Fruit fly (Drosophila melanogaster) whole organism, wandering third instar larva: Measurements from ENCODE around the gene CG10064.

Source experiments
- Abd-B ChIP-seq: fragments of >200 bp; optimal IDR thresholded peaks from 2 replicates; lab custom pipeline; 2017; ENCODE audit warnings: missing biosample characterization, missing genetic modification characterization
- CrebA ChIP-seq: fragments of 200-800 bp; sonication (Bioruptor generic); optimal IDR thresholded peaks from 2 replicates; lab custom pipeline; 2016; ENCODE audit warnings: missing biosample characterization, mild to moderate bottlenecking, missing genetic modification characterization, borderline replicate concordance
- Dif ChIP-seq: fragments of 200-275, 200-300 bp; sonication (Bioruptor generic); optimal IDR thresholded peaks from 2 replicates; lab custom pipeline; 2018; ENCODE audit warnings: missing biosample characterization, missing genetic modification characterization; ENCODE audit not compliant: partially characterized antibody
- GATAd ChIP-seq: sonication (Bioruptor generic); optimal IDR thresholded peaks from 2 replicates; lab custom pipeline; 2016; ENCODE audit warnings: missing biosample characterization, missing genetic modification characterization
- HLH106 ChIP-seq: fragments of 200-800 bp; optimal IDR thresholded peaks from 3 replicates; lab custom pipeline; 2019; ENCODE audit warnings: missing biosample characterization, mild to moderate bottlenecking, missing genetic modification characterization, moderate library complexity
- Hr78 ChIP-seq: fragments of >200 bp; optimal IDR thresholded peaks from 2 replicates; lab custom pipeline; 2017; ENCODE audit warnings: missing biosample characterization, missing genetic modification characterization
- Hr83 ChIP-seq: fragments of 200-300 bp; sonication (Bioruptor generic); optimal IDR thresholded peaks from 2 replicates; lab custom pipeline; 2016; ENCODE audit warnings: missing biosample characterization, mild to moderate bottlenecking, missing genetic modification characterization, moderate library complexity; ENCODE audit not compliant: poor library complexity, severe bottlenecking
- Jra ChIP-seq: sonication (Bioruptor generic); optimal IDR thresholded peaks from 2 replicates; lab custom pipeline; 2016; ENCODE audit warnings: missing biosample characterization, missing genetic modification characterization
- Mio ChIP-seq: sonication (Bioruptor generic); optimal IDR thresholded peaks from 2 replicates; lab custom pipeline; 2016; ENCODE audit warnings: missing biosample characterization, missing genetic modification characterization
- Myc ChIP-seq: fragments of >200 bp; optimal IDR thresholded peaks from 2 replicates; lab custom pipeline; 2017
- N ChIP-seq: fragments of >200 bp; optimal IDR thresholded peaks from 2 replicates; lab custom pipeline; 2018; ENCODE audit warnings: missing biosample characterization, missing external identifiers, missing genetic modification characterization
- OdsH ChIP-seq: fragments of 200-800 bp; sonication (Bioruptor generic); optimal IDR thresholded peaks from 2 replicates; lab custom pipeline; 2016; ENCODE audit warnings: missing biosample characterization, mild to moderate bottlenecking, missing genetic modification characterization
- Rel ChIP-seq, 2 experiments: fragments of 200-800 bp; sonication (Bioruptor generic) in 1 of 2; optimal IDR thresholded peaks; 2 replicates in 1 of 2; 3 replicates in 1 of 2; lab custom pipeline; 2016 to 2019; ENCODE audit warnings: mild to moderate bottlenecking in 2 of 2, missing biosample characterization in 2 of 2, missing genetic modification characterization in 2 of 2, moderate library complexity in 1 of 2
- Sp1 ChIP-seq: fragments of 200-800 bp; sonication (Bioruptor generic); optimal IDR thresholded peaks from 3 replicates; lab custom pipeline; 2019; ENCODE audit warnings: missing biosample characterization, mild to moderate bottlenecking, missing genetic modification characterization, moderate library complexity
- br ChIP-seq: fragments of 200-800 bp; sonication (Bioruptor generic); optimal IDR thresholded peaks from 2 replicates; lab custom pipeline; 2016; ENCODE audit warnings: missing biosample characterization, missing genetic modification characterization
- brk ChIP-seq: fragments of 200-800 bp; sonication (Bioruptor generic); optimal IDR thresholded peaks from 2 replicates; lab custom pipeline; 2016; ENCODE audit warnings: missing biosample characterization, mild to moderate bottlenecking, missing genetic modification characterization
- dl ChIP-seq, 2 experiments: fragments of 175-275, 200-275 bp in 1 of 2; fragments of 200-275 bp in 1 of 2; sonication (Bioruptor generic); optimal IDR thresholded peaks; lab custom pipeline; 2018; ENCODE audit warnings: mild to moderate bottlenecking in 2 of 2, missing biosample characterization in 2 of 2, missing genetic modification characterization in 2 of 2, moderate library complexity in 2 of 2; ENCODE audit not compliant: partially characterized antibody in 2 of 2, insufficient read depth in 1 of 2
- dmrt93B ChIP-seq: fragments of 200-800 bp; sonication (Bioruptor generic); optimal IDR thresholded peaks from 2 replicates; lab custom pipeline; 2018; ENCODE audit warnings: missing biosample characterization, mild to moderate bottlenecking, missing genetic modification characterization
- dsf ChIP-seq: sonication (Bioruptor generic); optimal IDR thresholded peaks from 2 replicates; lab custom pipeline; 2016; ENCODE audit warnings: missing biosample characterization, missing genetic modification characterization, borderline replicate concordance
- ey ChIP-seq: fragments of 200-800 bp; sonication (Bioruptor generic); optimal IDR thresholded peaks from 2 replicates; lab custom pipeline; 2016; ENCODE audit warnings: missing biosample characterization, missing genetic modification characterization
- fru ChIP-seq: fragments of 200-800 bp; sonication (Bioruptor generic); optimal IDR thresholded peaks from 3 replicates; lab custom pipeline; 2016; ENCODE audit warnings: missing biosample characterization, mild to moderate bottlenecking, missing genetic modification characterization
- h ChIP-seq: fragments of 200-800 bp; sonication (Bioruptor generic); optimal IDR thresholded peaks from 3 replicates; lab custom pipeline; 2016; ENCODE audit warnings: missing biosample characterization, mild to moderate bottlenecking, missing genetic modification characterization
- jim ChIP-seq: fragments of 175-275, 200-325 bp; sonication (Bioruptor generic); optimal IDR thresholded peaks from 2 replicates; lab custom pipeline; 2016; ENCODE audit warnings: missing biosample characterization, mild to moderate bottlenecking, missing genetic modification characterization
- lola ChIP-seq: fragments of >200 bp; optimal IDR thresholded peaks from 2 replicates; lab custom pipeline; 2017; ENCODE audit warnings: missing biosample characterization, missing genetic modification characterization
- pan ChIP-seq: fragments of >200 bp; optimal IDR thresholded peaks from 2 replicates; lab custom pipeline; 2017
- psq ChIP-seq: fragments of 200-800 bp; sonication (Bioruptor generic); optimal IDR thresholded peaks from 3 replicates; lab custom pipeline; 2017; ENCODE audit warnings: missing biosample characterization, mild to moderate bottlenecking, missing genetic modification characterization, moderate library complexity
- rgr ChIP-seq: fragments of 200-800 bp; sonication (Bioruptor generic); optimal IDR thresholded peaks from 3 replicates; lab custom pipeline; 2016; ENCODE audit warnings: missing biosample characterization, mild to moderate bottlenecking, missing genetic modification characterization
- sage ChIP-seq: fragments of 200-800 bp; sonication (Bioruptor generic); optimal IDR thresholded peaks from 2 replicates; lab custom pipeline; 2016; ENCODE audit warnings: missing biosample characterization, mild to moderate bottlenecking, missing genetic modification characterization
- sv ChIP-seq: fragments of 200-800 bp; sonication (Bioruptor generic); optimal IDR thresholded peaks from 3 replicates; lab custom pipeline; 2016; ENCODE audit warnings: missing biosample characterization, missing genetic modification characterization
- tai ChIP-seq: sonication (Bioruptor generic); optimal IDR thresholded peaks from 2 replicates; lab custom pipeline; 2016; ENCODE audit warnings: missing biosample characterization, missing genetic modification characterization
- usp ChIP-seq: fragments of >200 bp; optimal IDR thresholded peaks from 2 replicates; lab custom pipeline; 2017; ENCODE audit warnings: missing biosample characterization, missing genetic modification characterization
- woc ChIP-seq: sonication (Bioruptor generic); optimal IDR thresholded peaks from 2 replicates; lab custom pipeline; 2016; ENCODE audit warnings: missing biosample characterization, mild to moderate bottlenecking, missing genetic modification characterization

The CG10064 gene

dm6 chr3L:6996907-6997306, 29.2 kb upstream of the CG10064 start (continued):
- TF ChIP-seq dsf (no peak), sage (no peak), lola (GFP tag; lab: Kevin White, UChicago) (no peak), GATAd (no peak), usp (GFP tag; lab: Kevin White, UChicago) (no peak), HLH106 (peak; percentile 31), ey (GFP tag; lab: Kevin White, UChicago) (peak; percentile 13), tai (no peak), jim (no peak), dmrt93B (no peak), Hr83 (GFP tag; lab: Kevin White, UChicago) (no peak), h (GFP tag; lab: Kevin White, UChicago) (peak; percentile 26), OdsH (peak; percentile 22), pan (no peak), rgr (peak; percentile 28), Jra (GFP tag; lab: Kevin White, UChicago) (no peak), fru (peak; percentile 16), CrebA (GFP tag; lab: Kevin White, UChicago) (no peak)
- TF ChIP-seq, all 38 proteins: peak for 10

dm6 chr3L:6995364-6995749, 27.7 kb upstream of the CG10064 start:
- TF ChIP-seq Jra (GFP tag; lab: Kevin White, UChicago) (no peak), Myc (lab: Kevin White, UChicago) (peak; percentile 44)

dm6 chr3L:6994464-6995363, 27.0 kb upstream of the CG10064 start:
- peak; percentile 70 for TF ChIP-seq Myc (lab: Kevin White, UChicago)

dm6 chr3L:6993350-6993749, 25.7 kb upstream of the CG10064 start:
- TF ChIP-seq brk (GFP tag; lab: Kevin White, UChicago) = no peak
- TF ChIP-seq Rel (GFP tag; optimal IDR thresholded peaks at IDR 0.05; lab: Kevin White, UChicago) = no peak
- TF ChIP-seq Rel (tag; optimal IDR thresholded peaks at IDR 0.05; lab: Kevin White, UChicago) = no peak
- TF ChIP-seq OdsH = no peak
- TF ChIP-seq br (GFP tag; lab: Kevin White, UChicago) = no peak
- TF ChIP-seq Myc (lab: Kevin White, UChicago) = no peak
- no peak for TF ChIP-seq CrebA (GFP tag; lab: Kevin White, UChicago)
- no peak for TF ChIP-seq ey (GFP tag; lab: Kevin White, UChicago)
- no peak for TF ChIP-seq usp (GFP tag; lab: Kevin White, UChicago)
- TF ChIP-seq fru = no peak
- no peak for TF ChIP-seq GATAd
- no peak for TF ChIP-seq jim
- TF ChIP-seq woc (GFP tag; lab: Kevin White, UChicago) = no peak
- no peak for TF ChIP-seq sage
- TF ChIP-seq Jra (GFP tag; lab: Kevin White, UChicago) = no peak
- no peak for TF ChIP-seq Sp1 (GFP tag; lab: Kevin White, UChicago)
- TF ChIP-seq dsf = no peak
- TF ChIP-seq tai = no peak

- TF ChIP-seq sv (GFP tag; lab: Kevin White, UChicago) (no peak), Sp1 (GFP tag; lab: Kevin White, UChicago) (no peak), HLH106 (no peak), Mio (GFP tag; lab: Kevin White, UChicago) (no peak), dmrt93B (no peak), Hr78 (GFP tag; lab: Kevin White, UChicago) (no peak), N (GFP tag; lab: Kevin White, UChicago) (no peak), pan (no peak), GATAd (no peak), sage (no peak), CrebA (GFP tag; lab: Kevin White, UChicago) (no peak), Dif (GFP tag; lab: Kevin White, UChicago) (no peak), br (GFP tag; lab: Kevin White, UChicago) (no peak), rgr (no peak), dl (GFP tag; optimal IDR thresholded peaks at IDR 0.05; lab: Kevin White, UChicago; ENCODE audit: insufficient read depth in 1 of 2, partially characterized antibody in 2 of 2) (no peak), lola (GFP tag; lab: Kevin White, UChicago) (no peak), Jra (GFP tag; lab: Kevin White, UChicago) (no peak), brk (GFP tag; lab: Kevin White, UChicago) (no peak), psq (no peak), Abd-B (GFP tag; lab: Kevin White, UChicago) (no peak)
Measured at dm6 chr3L:6990288-6990687, 22.6 kb upstream of the CG10064 start, which contains the start of gene bin. Gene bin, plus strand, starts transcription at chr3L:6990622.
